Worm (Caenorhabditis elegans): ENCODE data around the gene R11G1.2.

R11G1.2 gene

ce11 chrX:3654623-3655022, 4.2 kb downstream of the R11G1.2 start, which contains the start of gene R11G1.11:
Gene R11G1.11, plus strand, starts transcription at chrX:3654923.
- TF ChIP-seq nfya-1 (tag; optimal IDR thresholded peaks at IDR 0.05; ENCODE audit: borderline replicate concordance, insufficient read depth) (no peak), Y53G8AR.9 (GFP tag; conservative IDR thresholded peaks at IDR 0.05) (no peak), tbp1 (GFP tag; optimal IDR thresholded peaks at IDR 0.05) (no peak), cebp-2 (GFP tag; IDR thresholded peaks at IDR 0.05) (no peak), nfya-2 (GFP tag; IDR thresholded peaks at IDR 0.05) (no peak), bed-1 (GFP tag; IDR thresholded peaks at IDR 0.05) (no peak), F49E8.2 (tag; optimal IDR thresholded peaks at IDR 0.05; ENCODE audit: insufficient read depth) (no peak), F55B11.4 (tag; optimal IDR thresholded peaks at IDR 0.05; ENCODE audit: borderline replicate concordance, insufficient read depth) (no peak), lir-1 (GFP tag; conservative IDR thresholded peaks at IDR 0.05) (no peak)

- no peak for TF ChIP-seq egrh-3 (GFP tag; IDR thresholded peaks at IDR 0.05)
- TF ChIP-seq pha-4 (tag; optimal IDR thresholded peaks at IDR 0.05), result no peak
- no peak for TF ChIP-seq cebp-1 (GFP tag; IDR thresholded peaks at IDR 0.05)
- TF ChIP-seq cebp-1 (tag; optimal IDR thresholded peaks at IDR 0.05), result no peak
- no peak for TF ChIP-seq nhr-179 (tag; optimal IDR thresholded peaks at IDR 0.05)
- TF ChIP-seq zim-3 (tag; optimal IDR thresholded peaks at IDR 0.05), result no peak
- TF ChIP-seq ceh-40 (GFP tag; IDR thresholded peaks at IDR 0.05), result no peak
- TF ChIP-seq dox-1 (GFP tag; IDR thresholded peaks at IDR 0.05), result no peak
- TF ChIP-seq akir-1 (GFP tag; optimal IDR thresholded peaks at IDR 0.05), result no peak
- no peak for TF ChIP-seq F37B4.10 (GFP tag; IDR thresholded peaks at IDR 0.05)
Observed at ce11 chrX:3655972-3656371, 5.6 kb downstream of the R11G1.2 start, which contains the start of gene R11G1.7. Gene R11G1.7, plus strand, starts transcription at chrX:3656272.

DNA sequence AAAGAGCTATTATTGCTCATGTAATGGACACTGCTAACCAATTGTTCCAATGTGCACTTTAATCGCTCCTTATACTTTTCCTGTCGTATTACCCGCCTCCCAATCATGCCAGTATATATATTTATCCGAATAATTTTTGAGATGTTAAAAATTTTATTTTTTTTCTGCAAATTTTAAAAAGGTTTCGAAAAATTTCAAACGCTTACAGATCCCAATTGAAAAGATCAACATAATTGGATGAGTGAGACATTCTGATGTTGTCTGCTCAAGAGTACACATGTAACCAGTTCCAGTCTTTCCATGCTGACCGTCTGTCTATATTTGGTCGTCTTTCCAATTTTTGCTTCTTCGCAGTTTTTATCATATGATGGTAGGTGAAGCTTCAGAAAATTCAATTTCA, 8.8 kb downstream of the R11G1.2 start, which contains the start of gene R11G1.1:
Gene R11G1.1, plus strand, starts transcription at position 301 of the 400 bp plus-strand sequence.
- TF ChIP-seq F22D6.2 (tag; optimal IDR thresholded peaks at IDR 0.05) (no peak), F57C9.4 (tag; optimal IDR thresholded peaks at IDR 0.05) (no peak), akir-1 (GFP tag; optimal IDR thresholded peaks at IDR 0.05) (no peak)

ce11 chrX:3668842-3669241, 18.4 kb downstream of the R11G1.2 start, which contains the start of gene snet-1:
Gene snet-1, minus strand, starts transcription at chrX:3668942.
- TF ChIP-seq C17E4.6 (GFP tag; IDR thresholded peaks at IDR 0.05) (no peak), ceh-58 (GFP tag; IDR thresholded peaks at IDR 0.05) (no peak), chd-7 (tag; optimal IDR thresholded peaks at IDR 0.05) (no peak), F22D6.2 (tag; optimal IDR thresholded peaks at IDR 0.05) (no peak), nhr-27 (tag; optimal IDR thresholded peaks at IDR 0.05) (no peak), bed-2 (GFP tag; IDR thresholded peaks at IDR 0.05) (no peak), attf-5 (GFP tag; optimal IDR thresholded peaks at IDR 0.05) (no peak)

ce11 chrX:3671998-3672397, 21.6 kb downstream of the R11G1.2 start, which contains the start of gene C02F12.5:
Gene C02F12.5, minus strand, starts transcription at chrX:3672098.
- TF ChIP-seq ztf-26 (tag; optimal IDR thresholded peaks at IDR 0.05), result no peak
- no peak for TF ChIP-seq ceh-100 (GFP tag; IDR thresholded peaks at IDR 0.05)
- TF ChIP-seq xnd-1 (tag; optimal IDR thresholded peaks at IDR 0.05), result no peak
- TF ChIP-seq cebp-2 (GFP tag; IDR thresholded peaks at IDR 0.05), result no peak
- no peak for TF ChIP-seq die-1 (tag; optimal IDR thresholded peaks at IDR 0.05)
- TF ChIP-seq egrh-3 (GFP tag; IDR thresholded peaks at IDR 0.05), result no peak
- no peak for TF ChIP-seq aptf-2 (GFP tag; conservative IDR thresholded peaks at IDR 0.05)

Data from whole organism, young adult.